Worm (Caenorhabditis elegans) whole organism, young adult: ENCODE results near the gene T23B7.3.
"Not testable (repeated sequence)": the region's sequence is repeated elsewhere in the genome, so short reads cannot be mapped to it uniquely, and the experiment has no call there.

Source experiments
- B0261.1 ChIP-seq: sonication (generic microtip); optimal IDR thresholded peaks from 2 replicates; lab custom pipeline; 2016; ENCODE audit warnings: mild to moderate bottlenecking, missing genetic modification characterization, moderate library complexity, missing compliant biosample characterization
- B0336.3 ChIP-seq: fragments of 200-800 bp; sonication (Bioruptor generic); IDR thresholded peaks from 2 replicates; pipeline ENCODE4 v1.3.6; 2022; ENCODE audit warnings: missing genetic modification characterization, missing compliant biosample characterization
- F22D6.2 ChIP-seq: sonication (generic microtip); optimal IDR thresholded peaks from 2 replicates; lab custom pipeline; 2016; ENCODE audit warnings: mild to moderate bottlenecking, missing genetic modification characterization, missing compliant biosample characterization
- F49E8.2 ChIP-seq: sonication (generic microtip); optimal IDR thresholded peaks from 3 replicates; lab custom pipeline; 2017; ENCODE audit warnings: missing genetic modification characterization, mild to moderate bottlenecking, missing compliant biosample characterization, antibody characterized with exemption, moderate library complexity; ENCODE audit not compliant: insufficient read depth
- F57A8.1 ChIP-seq: fragments of 200-800 bp; sonication (Bioruptor generic); optimal IDR thresholded peaks from 2 replicates; lab custom pipeline; 2018; ENCODE audit warnings: mild to moderate bottlenecking, missing genetic modification characterization, moderate library complexity, missing compliant biosample characterization
- T26A5.8 ChIP-seq: sonication (generic microtip); optimal IDR thresholded peaks from 2 replicates; lab custom pipeline; 2016; ENCODE audit warnings: missing genetic modification characterization, missing compliant biosample characterization
- Y53G8AR.9 ChIP-seq: fragments of 200-800 bp; sonication (Bioruptor generic); conservative IDR thresholded peaks from 2 replicates; pipeline ENCODE4 v1.3.6; 2022; ENCODE audit warnings: missing genetic modification reagents, missing genetic modification characterization, missing compliant biosample characterization
- atf-7 ChIP-seq: sonication (generic microtip); optimal IDR thresholded peaks from 2 replicates; lab custom pipeline; 2017; ENCODE audit warnings: mild to moderate bottlenecking, missing genetic modification characterization, missing compliant biosample characterization
- attf-3 ChIP-seq: fragments of 200-800 bp; sonication (Bioruptor generic); conservative IDR thresholded peaks from 2 replicates; pipeline ENCODE4 v1.3.6; 2022; ENCODE audit warnings: missing genetic modification reagents, missing genetic modification characterization, missing compliant biosample characterization
- attf-5 ChIP-seq: fragments of 200-800 bp; sonication (Bioruptor generic); optimal IDR thresholded peaks from 2 replicates; lab custom pipeline; 2018; ENCODE audit warnings: mild to moderate bottlenecking, missing genetic modification characterization, missing compliant biosample characterization
- bed-1 ChIP-seq: fragments of 200-800 bp; sonication (Bioruptor generic); IDR thresholded peaks from 2 replicates; pipeline ENCODE4 v1.3.6; 2022; ENCODE audit warnings: missing genetic modification reagents, missing genetic modification characterization, missing compliant biosample characterization
- bed-2 ChIP-seq: fragments of 200-800 bp; sonication (Bioruptor generic); IDR thresholded peaks from 2 replicates; pipeline ENCODE4 v1.3.6; 2022; ENCODE audit warnings: missing genetic modification reagents, missing genetic modification characterization, missing compliant biosample characterization
- ccch-3 ChIP-seq: fragments of 200-800 bp; sonication (Bioruptor generic); optimal IDR thresholded peaks from 2 replicates; lab custom pipeline; 2018; ENCODE audit warnings: mild to moderate bottlenecking, missing genetic modification characterization, missing compliant biosample characterization
- ceh-79 ChIP-seq: sonication (generic microtip); optimal IDR thresholded peaks from 2 replicates; lab custom pipeline; 2017; ENCODE audit warnings: mild to moderate bottlenecking, missing genetic modification characterization, missing compliant biosample characterization
- ceh-91 ChIP-seq: fragments of 200-800 bp; sonication (Bioruptor generic); IDR thresholded peaks from 2 replicates; pipeline ENCODE4 v1.3.6; 2022; ENCODE audit warnings: missing genetic modification reagents, missing genetic modification characterization, missing compliant biosample characterization
- dpl-1 ChIP-seq: fragments of 150-350 bp; optimal IDR thresholded peaks from 2 replicates; lab custom pipeline; 2014; ENCODE audit warnings: missing biosample characterization, missing genetic modification reagents, missing genetic modification characterization
- efl-1 ChIP-seq: fragments of 150-350 bp; optimal IDR thresholded peaks from 2 replicates; lab custom pipeline; 2014; ENCODE audit warnings: missing biosample characterization, missing genetic modification reagents, missing genetic modification characterization
- egrh-3 ChIP-seq: fragments of 200-800 bp; sonication (Bioruptor generic); IDR thresholded peaks from 2 replicates; pipeline ENCODE4 v1.3.6; 2022; ENCODE audit warnings: missing genetic modification reagents, missing genetic modification characterization, missing compliant biosample characterization
- him-1 ChIP-seq: sonication (generic microtip); optimal IDR thresholded peaks from 2 replicates; lab custom pipeline; 2016; ENCODE audit warnings: missing genotype, missing genetic modification reagents, missing genetic modification characterization, missing compliant biosample characterization
- hsf-1 ChIP-seq: fragments of 200-800 bp; sonication (Bioruptor generic); IDR thresholded peaks from 2 replicates; pipeline ENCODE4 v1.3.6; 2022; ENCODE audit warnings: missing genetic modification reagents, missing genetic modification characterization, missing compliant biosample characterization
- lin-35 ChIP-seq, 3 experiments: fragments of 150-350 bp in 2 of 3; sonication (generic microtip) in 1 of 3; optimal IDR thresholded peaks; 2 replicates each; lab custom pipeline; 2014 to 2018; ENCODE audit warnings: missing biosample characterization in 3 of 3, missing genetic modification characterization in 3 of 3, missing genetic modification reagents in 3 of 3
- lin-54 ChIP-seq: fragments of 200-800 bp; sonication (Bioruptor generic); optimal IDR thresholded peaks from 2 replicates; lab custom pipeline; 2018; ENCODE audit warnings: mild to moderate bottlenecking, missing genetic modification characterization, missing compliant biosample characterization
- madf-10 ChIP-seq: sonication (generic microtip); optimal IDR thresholded peaks from 2 replicates; lab custom pipeline; 2016; ENCODE audit warnings: mild to moderate bottlenecking, missing genetic modification characterization, missing compliant biosample characterization
- mel-28 ChIP-seq: sonication (generic microtip); optimal IDR thresholded peaks from 2 replicates; lab custom pipeline; 2016; ENCODE audit warnings: borderline replicate concordance, mild to moderate bottlenecking, missing genetic modification characterization, missing compliant biosample characterization
- nfya-1 ChIP-seq: sonication (generic microtip); optimal IDR thresholded peaks from 2 replicates; lab custom pipeline; 2017; ENCODE audit warnings: antibody characterized with exemption, missing compliant biosample characterization, missing genetic modification characterization, borderline replicate concordance; ENCODE audit not compliant: insufficient read depth
- nhr-120 ChIP-seq: fragments of 200-800 bp; sonication (Bioruptor generic); IDR thresholded peaks from 2 replicates; pipeline ENCODE4 v1.3.6; 2022; ENCODE audit warnings: missing genetic modification characterization, missing compliant biosample characterization
- rpc-1 ChIP-seq, 2 experiments: fragments of 150-350 bp in 1 of 2; sonication (generic microtip) in 1 of 2; optimal IDR thresholded peaks; 2 replicates each; lab custom pipeline; 2014 to 2018; ENCODE audit warnings: missing biosample characterization in 1 of 2, missing genetic modification characterization in 1 of 2, missing genetic modification reagents in 1 of 2, missing genotype in 1 of 2
- sdz-38 ChIP-seq: sonication (generic microtip); optimal IDR thresholded peaks from 2 replicates; lab custom pipeline; 2016; ENCODE audit warnings: missing genotype, missing genetic modification characterization, missing compliant biosample characterization
- snpc-3.4 ChIP-seq: sonication (generic microtip); optimal IDR thresholded peaks from 2 replicates; lab custom pipeline; 2017; ENCODE audit warnings: missing genetic modification characterization, mild to moderate bottlenecking, missing compliant biosample characterization, antibody characterized with exemption, moderate library complexity, missing genotype, missing genetic modification reagents
- somi-1 ChIP-seq: fragments of 200-800 bp; sonication (Bioruptor generic); optimal IDR thresholded peaks from 2 replicates; lab custom pipeline; 2018; ENCODE audit warnings: mild to moderate bottlenecking, missing genetic modification characterization, missing compliant biosample characterization
- sptf-2 ChIP-seq: fragments of 200-800 bp; sonication (Bioruptor generic); optimal IDR thresholded peaks from 2 replicates; lab custom pipeline; 2018; ENCODE audit warnings: mild to moderate bottlenecking, missing genetic modification characterization, missing compliant biosample characterization
- unc-62 ChIP-seq: fragments of 150-350 bp; optimal IDR thresholded peaks from 2 replicates; lab custom pipeline; 2014; ENCODE audit warnings: missing biosample characterization, missing genetic modification reagents, missing genetic modification characterization
- ztf-18 ChIP-seq: sonication (generic microtip); optimal IDR thresholded peaks from 2 replicates; lab custom pipeline; 2016; ENCODE audit warnings: missing genotype, mild to moderate bottlenecking, missing genetic modification characterization, missing compliant biosample characterization

Gene T23B7.3

DNA sequence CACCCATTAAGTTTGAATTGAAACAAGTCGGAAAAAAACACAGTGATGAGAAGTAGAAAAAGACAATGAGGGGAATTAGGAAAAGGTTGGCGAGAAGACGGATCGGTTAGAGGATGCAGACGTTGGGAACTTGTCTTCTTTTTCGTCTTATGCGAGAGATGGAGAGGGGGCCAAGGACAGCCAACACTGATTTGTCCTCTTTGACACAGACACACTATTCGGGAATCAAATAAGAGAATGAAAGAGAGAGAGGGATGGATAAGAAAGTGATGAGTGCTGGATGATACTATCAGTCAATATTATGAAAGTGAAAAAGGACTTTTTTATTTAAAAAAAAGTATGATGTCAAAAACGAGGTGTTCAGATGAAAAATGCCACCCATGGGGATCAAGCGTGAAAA lies 28.2 kb upstream of the T23B7.3 start, which contains the start of gene lact-5:
lact-5 (minus strand) TSS at position 1 of the 400 bp plus-strand sequence.
- no peak for TF ChIP-seq F57A8.1 (GFP tag; lab: Kevin White, UChicago)
- TF ChIP-seq somi-1, result no peak
- TF ChIP-seq nfya-1, result no peak
- TF ChIP-seq T26A5.8, result no peak
- TF ChIP-seq atf-7, result no peak
- no peak for TF ChIP-seq rpc-1 (optimal IDR thresholded peaks at IDR 0.05; lab: Kevin White, UChicago)
- no peak for TF ChIP-seq rpc-1 (tag; optimal IDR thresholded peaks at IDR 0.05; lab: Kevin White, UChicago)
- TF ChIP-seq egrh-3, result no peak
- TF ChIP-seq ccch-3 (GFP tag; lab: Kevin White, UChicago), result no peak
- TF ChIP-seq attf-3 (GFP tag; lab: Robert Waterston, UW), result no peak
- TF ChIP-seq madf-10 (tag; lab: Kevin White, UChicago), result no peak
- TF ChIP-seq F49E8.2 (tag; lab: Kevin White, UChicago), result no peak
- no peak for TF ChIP-seq ceh-91 (GFP tag; lab: Robert Waterston, UW)
- TF ChIP-seq Y53G8AR.9 (GFP tag; lab: Robert Waterston, UW), result no peak
- TF ChIP-seq lin-35 (GFP tag; optimal IDR thresholded peaks at IDR 0.05; lab: Kevin White, UChicago), result no peak
- no peak for TF ChIP-seq bed-2 (GFP tag; lab: Robert Waterston, UW)
- TF ChIP-seq unc-62, result no peak
- TF ChIP-seq bed-1, result no peak

DNA sequence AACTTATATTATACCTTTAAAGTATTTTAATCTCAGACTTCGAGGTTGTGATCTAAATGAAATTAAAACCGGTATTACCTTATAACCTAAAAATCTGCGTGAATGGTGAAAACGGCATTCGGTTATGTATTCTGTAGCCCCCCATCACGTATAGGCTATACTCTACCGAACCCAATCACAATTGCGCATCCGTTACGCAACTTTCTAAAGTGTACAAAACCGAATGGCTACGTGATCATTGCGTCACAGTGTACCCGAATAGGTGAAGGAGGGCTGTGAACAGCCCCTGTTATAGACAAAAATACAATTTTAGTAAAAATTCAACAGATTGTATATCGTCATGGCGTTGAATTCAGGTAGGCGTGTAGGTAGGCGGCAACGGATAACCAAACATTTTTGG lies 27.4 kb upstream of the T23B7.3 start:
- TF ChIP-seq F22D6.2 (tag; lab: Kevin White, UChicago) (no peak), nhr-120 (GFP tag; lab: Robert Waterston, UW) (no peak), egrh-3 (no peak), him-1 (no peak), dpl-1 (GFP tag; lab: Kevin White, UChicago) (no peak), sdz-38 (tag; lab: Kevin White, UChicago) (no peak), unc-62 (no peak), F49E8.2 (tag; lab: Kevin White, UChicago) (no peak), hsf-1 (GFP tag; lab: Robert Waterston, UW) (no peak), snpc-3.4 (tag; lab: Kevin White, UChicago) (no peak)

DNA sequence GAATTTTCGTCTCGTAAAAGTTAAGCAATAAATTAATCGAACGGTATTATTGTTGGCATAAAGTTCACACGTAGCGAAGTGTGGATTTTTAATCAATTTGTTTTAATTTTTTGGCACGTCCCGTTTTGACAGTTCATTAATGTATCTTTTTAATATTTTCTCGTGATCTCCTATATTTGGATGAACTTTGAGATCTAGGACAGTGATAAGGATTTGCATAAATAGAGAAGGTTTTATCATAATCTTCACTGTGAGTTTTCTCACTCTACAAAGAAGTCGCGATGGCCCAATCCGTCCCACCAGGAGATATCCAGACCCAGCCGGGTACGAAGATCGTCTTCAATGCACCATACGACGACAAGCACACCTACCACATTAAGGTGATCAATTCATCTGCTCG lies 24.9 kb upstream of the T23B7.3 start, which contains the start of the genes C33F10.8 and msp-40:
C33F10.8 (minus strand) TSS at position 101 of the 400 bp plus-strand sequence.
msp-40 (plus strand) TSS at position 282 of the 400 bp plus-strand sequence.
- not testable (repeated sequence) for TF ChIP-seq ztf-18 (tag; lab: Kevin White, UChicago); ceh-91 (GFP tag; lab: Robert Waterston, UW); B0336.3 (GFP tag; lab: Robert Waterston, UW)

- no peak for TF ChIP-seq ceh-79 (tag; lab: Kevin White, UChicago)
- TF ChIP-seq lin-35 (GFP tag; optimal IDR thresholded peaks at IDR 0.05; lab: Kevin White, UChicago), result peak; percentile 4 to 88 (median 33)
- TF ChIP-seq efl-1 (GFP tag; lab: Kevin White, UChicago), result peak; percentile 76
- no peak for TF ChIP-seq B0261.1 (tag; lab: Kevin White, UChicago)
- TF ChIP-seq attf-5, result peak; percentile 44
- no peak for TF ChIP-seq mel-28 (tag; lab: Kevin White, UChicago)
- peak; percentile 96 for TF ChIP-seq lin-54 (GFP tag; lab: Kevin White, UChicago)
- TF ChIP-seq dpl-1 (GFP tag; lab: Kevin White, UChicago), result peak; percentile 83
- no peak for TF ChIP-seq sptf-2 (GFP tag; lab: Kevin White, UChicago)
Measured at ce11 chrII:4827734-4828609, 22.0 kb upstream of the T23B7.3 start, which contains the start of the genes fbxb-88 and tbck-1. fbxb-88 (minus strand) TSS chrII:4827884. tbck-1 (plus strand) TSS chrII:4828559.
